Fruit fly (Drosophila melanogaster) whole organism, prepupa: Measurements from ENCODE around the gene CG46523.

Experiments used
- Blimp-1 ChIP-seq: fragments of 200-800 bp; sonication (Bioruptor generic); optimal IDR thresholded peaks from 3 replicates; lab custom pipeline; 2017; ENCODE audit warnings: missing biosample characterization, missing genetic modification characterization, mild to moderate bottlenecking, moderate library complexity, missing genetic modification reagents
- CG10631 ChIP-seq: fragments of 200-800 bp; sonication (Bioruptor generic); optimal IDR thresholded peaks from 2 replicates; lab custom pipeline; 2016; ENCODE audit warnings: missing biosample characterization, missing genetic modification characterization
- CG11294 ChIP-seq: fragments of 200-800 bp; sonication (Bioruptor generic); IDR thresholded peaks from 2 replicates; pipeline ENCODE4 v1.3.6; 2022; ENCODE audit warnings: missing biosample characterization, missing genetic modification characterization
- CG11762 ChIP-seq: fragments of 200-800 bp; sonication (Bioruptor generic); optimal IDR thresholded peaks from 3 replicates; lab custom pipeline; 2016; ENCODE audit warnings: missing biosample characterization, missing genetic modification characterization; ENCODE audit not compliant: insufficient read depth
- CG15336 ChIP-seq: fragments of 200-800 bp; sonication (Bioruptor generic); IDR thresholded peaks from 2 replicates; pipeline ENCODE4 v1.3.6; 2022; ENCODE audit warnings: missing biosample characterization, missing genetic modification characterization
- CG1621 ChIP-seq: fragments of 200-800 bp; sonication (Bioruptor generic); optimal IDR thresholded peaks from 3 replicates; lab custom pipeline; 2018; ENCODE audit warnings: missing biosample characterization, mild to moderate bottlenecking, missing genetic modification characterization
- CG16779 ChIP-seq: fragments of 200-800 bp; sonication (Bioruptor generic); optimal IDR thresholded peaks from 3 replicates; lab custom pipeline; 2017; ENCODE audit warnings: missing biosample characterization, mild to moderate bottlenecking, missing genetic modification characterization
- CG3032 ChIP-seq: fragments of 200-800 bp; optimal IDR thresholded peaks from 2 replicates; lab custom pipeline; 2019; ENCODE audit warnings: missing biosample characterization, mild to moderate bottlenecking, missing genetic modification characterization, moderate library complexity
- CG31627 ChIP-seq: fragments of 200-800 bp; sonication (Bioruptor generic); optimal IDR thresholded peaks from 3 replicates; lab custom pipeline; 2016; ENCODE audit warnings: missing biosample characterization, missing genetic modification characterization
- CG32006 ChIP-seq: fragments of 200-800 bp; sonication (Bioruptor generic); optimal IDR thresholded peaks from 3 replicates; lab custom pipeline; 2017; ENCODE audit warnings: missing biosample characterization, mild to moderate bottlenecking, missing genetic modification characterization
- CG34406 ChIP-seq: fragments of 200-800 bp; sonication (Bioruptor generic); optimal IDR thresholded peaks from 3 replicates; lab custom pipeline; 2016; ENCODE audit warnings: missing biosample characterization, missing genetic modification characterization
- CG3919 ChIP-seq: fragments of 200-800 bp; sonication (Bioruptor generic); optimal IDR thresholded peaks from 3 replicates; lab custom pipeline; 2016; ENCODE audit warnings: missing biosample characterization, missing genetic modification characterization
- CG4318 ChIP-seq: fragments of 200-800 bp; sonication (Bioruptor generic); optimal IDR thresholded peaks from 3 replicates; lab custom pipeline; 2017; ENCODE audit warnings: missing biosample characterization, mild to moderate bottlenecking, missing genetic modification characterization
- CG6276 ChIP-seq: fragments of 200-800 bp; sonication (Bioruptor generic); optimal IDR thresholded peaks from 2 replicates; lab custom pipeline; 2017; ENCODE audit warnings: missing biosample characterization, mild to moderate bottlenecking, missing genetic modification characterization
- CG6808 ChIP-seq: fragments of 200-800 bp; sonication (Bioruptor generic); optimal IDR thresholded peaks from 3 replicates; lab custom pipeline; 2017; ENCODE audit warnings: missing biosample characterization, missing genetic modification characterization, mild to moderate bottlenecking, moderate library complexity, missing genetic modification reagents
- CG6854 ChIP-seq: fragments of 200-800 bp; sonication (Bioruptor generic); optimal IDR thresholded peaks from 2 replicates; lab custom pipeline; 2017; ENCODE audit warnings: missing biosample characterization, mild to moderate bottlenecking, missing genetic modification characterization
- CG7368 ChIP-seq: fragments of 200-800 bp; sonication (Bioruptor generic); optimal IDR thresholded peaks from 3 replicates; lab custom pipeline; 2016; ENCODE audit warnings: missing biosample characterization, missing genetic modification characterization
- CG8119 ChIP-seq: fragments of 200-800 bp; sonication (Bioruptor generic); IDR thresholded peaks from 3 replicates; pipeline ENCODE4 v1.3.6; 2022; ENCODE audit warnings: missing biosample characterization, missing genetic modification characterization
- CG8319 ChIP-seq: fragments of 200-800 bp; sonication (Bioruptor generic); optimal IDR thresholded peaks from 3 replicates; lab custom pipeline; 2016; ENCODE audit warnings: missing biosample characterization, missing genetic modification characterization
- CG8632 ChIP-seq: fragments of 200-800 bp; sonication (Bioruptor generic); optimal IDR thresholded peaks from 3 replicates; lab custom pipeline; 2016; ENCODE audit warnings: missing biosample characterization, missing genetic modification characterization
- CG9139 ChIP-seq: fragments of 200-800 bp; sonication (Bioruptor generic); optimal IDR thresholded peaks from 3 replicates; lab custom pipeline; 2017; ENCODE audit warnings: missing biosample characterization, mild to moderate bottlenecking, missing genetic modification characterization
- Eip75B ChIP-seq: fragments of 200-800 bp; sonication (Bioruptor generic); optimal IDR thresholded peaks from 3 replicates; lab custom pipeline; 2016; ENCODE audit warnings: missing biosample characterization, missing genetic modification characterization
- Eip78C ChIP-seq: fragments of 200-800 bp; sonication (Bioruptor generic); peaks from one replicate; lab custom pipeline; 2016; ENCODE audit warnings: missing biosample characterization, missing genetic modification characterization
- Eip93F ChIP-seq: fragments of 200-800 bp; sonication (Bioruptor generic); optimal IDR thresholded peaks from 2 replicates; lab custom pipeline; 2016; ENCODE audit warnings: missing biosample characterization, mild to moderate bottlenecking, missing genetic modification characterization
- Ets21C ChIP-seq: fragments of 200-800 bp; sonication (Bioruptor generic); optimal IDR thresholded peaks from 3 replicates; lab custom pipeline; 2016; ENCODE audit warnings: missing biosample characterization, missing genetic modification characterization
- Ets96B ChIP-seq: fragments of 200-800 bp; optimal IDR thresholded peaks from 2 replicates; lab custom pipeline; 2019; ENCODE audit warnings: missing biosample characterization, mild to moderate bottlenecking, missing genetic modification characterization, moderate library complexity
- Gug ChIP-seq: fragments of 200-800 bp; sonication (Bioruptor generic); IDR thresholded peaks from 2 replicates; pipeline ENCODE4 v1.3.6; 2022; ENCODE audit warnings: missing biosample characterization, missing genetic modification characterization
- Hr38 ChIP-seq: sonication (Bioruptor generic); optimal IDR thresholded peaks from 2 replicates; lab custom pipeline; 2016; ENCODE audit warnings: missing biosample characterization, missing genetic modification characterization
- Hr39 ChIP-seq: fragments of 200-800 bp; sonication (Bioruptor generic); optimal IDR thresholded peaks from 2 replicates; lab custom pipeline; 2016; ENCODE audit warnings: missing biosample characterization, missing genetic modification characterization
- Lpt ChIP-seq: fragments of 200-800 bp; sonication (Bioruptor generic); optimal IDR thresholded peaks from 3 replicates; lab custom pipeline; 2016; ENCODE audit warnings: missing biosample characterization, missing genetic modification characterization
- OdsH ChIP-seq: fragments of 200-800 bp; sonication (Bioruptor generic); optimal IDR thresholded peaks from 3 replicates; lab custom pipeline; 2016; ENCODE audit warnings: missing biosample characterization, missing genetic modification characterization
- Smox ChIP-seq: fragments of 200-800 bp; sonication (Bioruptor generic); optimal IDR thresholded peaks from 3 replicates; lab custom pipeline; 2016; ENCODE audit warnings: missing biosample characterization, missing genetic modification characterization
- Sox102F ChIP-seq: fragments of 200-800 bp; sonication (Bioruptor generic); optimal IDR thresholded peaks from 2 replicates; lab custom pipeline; 2016; ENCODE audit warnings: missing biosample characterization, mild to moderate bottlenecking, missing genetic modification characterization
- Sox15 ChIP-seq: fragments of 200-800 bp; sonication (Bioruptor generic); optimal IDR thresholded peaks from 3 replicates; lab custom pipeline; 2016; ENCODE audit warnings: missing biosample characterization, missing genetic modification characterization
- acj6 ChIP-seq: fragments of 200-800 bp; sonication (Bioruptor generic); optimal IDR thresholded peaks from 3 replicates; lab custom pipeline; 2016; ENCODE audit warnings: missing biosample characterization, missing genetic modification characterization
- cyc ChIP-seq: fragments of 200-800 bp; sonication (Bioruptor generic); optimal IDR thresholded peaks from 3 replicates; lab custom pipeline; 2016; ENCODE audit warnings: missing biosample characterization, missing genetic modification characterization
- dac ChIP-seq: fragments of 200-800 bp; sonication (Bioruptor generic); optimal IDR thresholded peaks from 2 replicates; lab custom pipeline; 2017; ENCODE audit warnings: missing biosample characterization, mild to moderate bottlenecking, missing genetic modification characterization
- dsx ChIP-seq: fragments of 200-800 bp; optimal IDR thresholded peaks from 3 replicates; lab custom pipeline; 2019; ENCODE audit warnings: missing biosample characterization, mild to moderate bottlenecking, missing genetic modification characterization, moderate library complexity; ENCODE audit not compliant: poor library complexity, severe bottlenecking
- eg ChIP-seq: fragments of 200-800 bp; sonication (Bioruptor generic); IDR thresholded peaks from 3 replicates; pipeline ENCODE4 v1.3.6; 2022; ENCODE audit warnings: missing biosample characterization, missing genetic modification characterization
- esn ChIP-seq: fragments of 200-800 bp; sonication (Bioruptor generic); optimal IDR thresholded peaks from 2 replicates; lab custom pipeline; 2016; ENCODE audit warnings: missing biosample characterization, mild to moderate bottlenecking, missing genetic modification characterization, moderate library complexity
- fd59A ChIP-seq: fragments of 200-800 bp; sonication (Bioruptor generic); optimal IDR thresholded peaks from 2 replicates; lab custom pipeline; 2017; ENCODE audit warnings: missing biosample characterization, mild to moderate bottlenecking, missing genetic modification characterization, missing genetic modification reagents
- fd85E ChIP-seq: fragments of 200-800 bp; sonication (Bioruptor generic); optimal IDR thresholded peaks from 3 replicates; lab custom pipeline; 2016; ENCODE audit warnings: missing biosample characterization, missing genetic modification characterization
- lz ChIP-seq: fragments of 200-800 bp; sonication (Bioruptor generic); optimal IDR thresholded peaks from 3 replicates; lab custom pipeline; 2016; ENCODE audit warnings: missing biosample characterization, missing genetic modification characterization
- pdm3 ChIP-seq: fragments of 200-800 bp; sonication (Bioruptor generic); optimal IDR thresholded peaks from 3 replicates; lab custom pipeline; 2016; ENCODE audit warnings: missing biosample characterization, missing genetic modification characterization
- salr ChIP-seq, 2 experiments: fragments of 200-800 bp; sonication (Bioruptor generic); optimal IDR thresholded peaks; 3 replicates each; lab custom pipeline; 2016 to 2018; ENCODE audit warnings: missing biosample characterization in 2 of 2, missing genetic modification characterization in 2 of 2, mild to moderate bottlenecking in 1 of 2
- ss ChIP-seq, 2 experiments: fragments of 200-800 bp; sonication (Bioruptor generic); optimal IDR thresholded peaks; 2 replicates in 1 of 2; 3 replicates in 1 of 2; lab custom pipeline; 2017 to 2018; ENCODE audit warnings: mild to moderate bottlenecking in 2 of 2, missing biosample characterization in 2 of 2, missing genetic modification characterization in 2 of 2, moderate library complexity in 1 of 2
- svp ChIP-seq: fragments of 200-800 bp; sonication (Bioruptor generic); peaks from one replicate; lab custom pipeline; 2016; ENCODE audit warnings: missing biosample characterization, missing genetic modification characterization
- topi ChIP-seq: fragments of 200-800 bp; sonication (Bioruptor generic); optimal IDR thresholded peaks from 3 replicates; lab custom pipeline; 2016; ENCODE audit warnings: missing biosample characterization, missing genetic modification characterization
- vri ChIP-seq: fragments of 200-800 bp; sonication (Bioruptor generic); optimal IDR thresholded peaks from 3 replicates; lab custom pipeline; 2016; ENCODE audit warnings: missing biosample characterization, mild to moderate bottlenecking, missing genetic modification characterization

The CG46523 gene

DNA sequence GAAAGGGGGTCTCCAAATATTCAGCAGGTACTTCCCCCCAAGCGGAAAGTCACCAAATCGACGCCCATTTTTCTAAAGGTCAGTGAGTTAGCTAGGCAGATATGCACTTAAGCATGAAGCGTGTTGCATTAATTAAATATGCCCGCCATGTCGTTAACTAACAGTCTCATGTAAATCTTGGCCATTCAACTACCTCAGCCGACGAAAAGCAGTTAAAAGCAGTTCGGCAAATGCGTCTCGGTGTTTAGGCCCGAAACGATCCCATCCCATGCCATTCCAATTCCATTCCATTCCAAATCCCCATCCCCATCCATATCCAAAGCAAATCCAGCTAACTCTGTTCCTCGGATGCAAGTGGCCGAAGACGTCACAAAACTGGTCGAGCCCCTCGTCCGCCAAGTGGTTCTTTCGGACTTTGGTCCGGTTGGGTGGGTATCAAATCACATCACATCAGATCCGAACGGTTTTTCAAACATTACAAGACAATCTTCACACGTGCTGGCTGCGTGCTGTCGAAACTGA, 1.1 kb upstream of the CG46523 start:
- TF ChIP-seq Eip78C (GFP tag; lab: Kevin White, UChicago) = peak; percentile 40
- TF ChIP-seq dac (GFP tag; lab: Kevin White, UChicago) = no peak
- peak; percentile 18 for TF ChIP-seq CG6854
- peak; percentile 17; the same call in 1 of the 2 replicates for TF ChIP-seq CG15336 (GFP tag; lab: Robert Waterston, UW)
- TF ChIP-seq Sox15 (GFP tag; lab: Kevin White, UChicago) = no peak

DNA sequence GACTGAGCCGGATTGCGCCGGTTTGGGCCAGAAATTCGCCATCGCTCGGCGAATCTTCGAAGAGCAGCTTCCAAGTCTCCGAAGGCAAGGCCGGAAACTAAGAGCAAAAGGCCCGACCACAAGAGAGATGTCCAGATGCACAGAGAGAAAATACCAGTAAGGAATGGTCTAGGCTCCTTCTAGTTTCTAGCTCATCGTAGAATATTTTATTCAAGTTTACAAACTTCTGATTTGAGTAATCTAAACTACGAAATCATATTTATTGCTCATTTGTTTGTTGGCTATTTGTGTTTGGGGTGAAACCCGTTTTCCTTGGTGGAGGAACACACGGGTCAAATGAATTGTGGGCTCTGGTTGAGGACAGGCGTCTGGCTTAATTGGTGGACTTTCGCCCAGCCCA, 1.4 kb downstream of the CG46523 start:
- TF ChIP-seq Eip75B (no peak), CG8632 (peak; percentile 8), fd59A (GFP tag; lab: Kevin White, UChicago) (no peak), Hr38 (GFP tag; lab: Kevin White, UChicago) (no peak), OdsH (GFP tag; lab: Kevin White, UChicago) (no peak), dac (GFP tag; lab: Kevin White, UChicago) (no peak), CG9139 (GFP tag; lab: Kevin White, UChicago) (peak; percentile 12), Ets21C (GFP tag; lab: Kevin White, UChicago) (no peak), CG6854 (no peak), CG16779 (tag; lab: Kevin White, UChicago) (no peak), CG7368 (no peak), CG10631 (no peak), Eip78C (GFP tag; lab: Kevin White, UChicago) (peak; percentile 84), CG8119 (GFP tag; lab: Robert Waterston, UW) (peak; percentile 40; the same call in 1 of the 3 replicates), topi (GFP tag; lab: Kevin White, UChicago) (peak; percentile 40), salr (GFP tag; optimal IDR thresholded peaks at IDR 0.05; lab: Kevin White, UChicago) (no peak), Lpt (GFP tag; lab: Kevin White, UChicago) (no peak), svp (no peak), cyc (GFP tag; lab: Kevin White, UChicago) (no peak), ss (GFP tag; optimal IDR thresholded peaks at IDR 0.05; lab: Kevin White, UChicago) (peak in 1 of 2 experiments; percentile 27), fd85E (GFP tag; lab: Kevin White, UChicago) (no peak), dsx (GFP tag; lab: Kevin White, UChicago) (no peak), vri (GFP tag; lab: Kevin White, UChicago) (no peak), CG6276 (GFP tag; lab: Kevin White, UChicago) (peak; percentile 9), Gug (no peak), CG34406 (GFP tag; lab: Kevin White, UChicago) (no peak), Eip93F (GFP tag; lab: Kevin White, UChicago) (no peak), Sox15 (GFP tag; lab: Kevin White, UChicago) (no peak), CG3919 (GFP tag; lab: Kevin White, UChicago) (peak; percentile 38), Smox (no peak), CG32006 (peak; percentile 16), lz (GFP tag; lab: Kevin White, UChicago) (peak; percentile 20), CG1621 (no peak), Blimp-1 (GFP tag; lab: Kevin White, UChicago) (no peak), CG4318 (GFP tag; lab: Kevin White, UChicago) (no peak), Ets96B (no peak), CG31627 (GFP tag; lab: Kevin White, UChicago) (peak; percentile 6), esn (GFP tag; lab: Kevin White, UChicago) (peak; percentile 43), acj6 (GFP tag; lab: Kevin White, UChicago) (peak; percentile 16), eg (GFP tag; lab: Robert Waterston, UW) (0 out of 3 replicates have a peak, but pooled peaks have one; percentile 16), CG3032 (tag; lab: Kevin White, UChicago) (no peak), Hr39 (GFP tag; lab: Kevin White, UChicago) (peak; percentile 3), CG11294 (GFP tag; lab: Robert Waterston, UW) (no peak), CG8319 (GFP tag; lab: Kevin White, UChicago) (no peak), pdm3 (GFP tag; lab: Kevin White, UChicago) (no peak), CG11762 (GFP tag; lab: Kevin White, UChicago) (no peak), Sox102F (GFP tag; lab: Kevin White, UChicago) (no peak), CG6808 (no peak)
